Fruit fly (Drosophila melanogaster): ENCODE data around the gene Syt14.

Gene Syt14

DNA sequence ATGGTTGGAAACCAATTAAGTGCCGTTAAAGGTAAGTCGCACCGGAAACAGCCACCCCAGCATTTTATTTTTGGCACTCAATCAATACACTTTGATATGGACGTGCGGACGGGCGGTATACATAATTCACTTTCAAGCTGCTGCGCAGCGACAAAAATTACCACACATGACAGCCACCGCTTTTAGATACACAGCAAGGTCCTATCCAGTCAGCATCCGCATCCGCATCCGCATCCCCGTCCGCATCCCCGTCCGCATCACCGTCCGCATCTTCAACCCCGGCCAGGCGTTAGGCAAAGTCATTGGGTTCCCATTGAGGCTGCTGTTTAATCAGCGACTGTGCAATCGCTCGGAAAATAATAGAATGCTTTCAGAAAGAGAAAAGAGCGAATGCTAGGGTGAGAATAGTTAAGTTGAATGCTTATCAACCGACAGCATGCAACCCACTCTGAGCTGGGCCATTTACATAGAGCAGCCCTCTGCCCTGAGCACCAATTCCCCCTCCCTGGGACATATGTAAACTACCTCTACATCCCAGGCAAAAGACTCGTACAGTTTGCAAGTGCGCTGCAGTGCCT is 34.4 kb downstream of the Syt14 start:
- TF ChIP-seq dac (GFP tag; optimal IDR thresholded peaks at IDR 0.05) (no peak), CG31627 (GFP tag; optimal IDR thresholded peaks at IDR 0.05) (no peak), CG7368 (GFP tag; optimal IDR thresholded peaks at IDR 0.05) (no peak), CG8119 (GFP tag; IDR thresholded peaks at IDR 0.05) (no peak), Blimp-1 (GFP tag; optimal IDR thresholded peaks at IDR 0.05) (no peak), CG6792 (GFP tag; optimal IDR thresholded peaks at IDR 0.05) (no peak), Eip78C (GFP tag) (no peak), CG34406 (GFP tag; optimal IDR thresholded peaks at IDR 0.05) (no peak), Eip75B (GFP tag; optimal IDR thresholded peaks at IDR 0.05) (no peak), CG1621 (tag; optimal IDR thresholded peaks at IDR 0.05) (no peak), CG9139 (GFP tag; optimal IDR thresholded peaks at IDR 0.05) (no peak), Hr38 (GFP tag; optimal IDR thresholded peaks at IDR 0.05) (no peak), salr (GFP tag; optimal IDR thresholded peaks at IDR 0.05) (no peak)

DNA sequence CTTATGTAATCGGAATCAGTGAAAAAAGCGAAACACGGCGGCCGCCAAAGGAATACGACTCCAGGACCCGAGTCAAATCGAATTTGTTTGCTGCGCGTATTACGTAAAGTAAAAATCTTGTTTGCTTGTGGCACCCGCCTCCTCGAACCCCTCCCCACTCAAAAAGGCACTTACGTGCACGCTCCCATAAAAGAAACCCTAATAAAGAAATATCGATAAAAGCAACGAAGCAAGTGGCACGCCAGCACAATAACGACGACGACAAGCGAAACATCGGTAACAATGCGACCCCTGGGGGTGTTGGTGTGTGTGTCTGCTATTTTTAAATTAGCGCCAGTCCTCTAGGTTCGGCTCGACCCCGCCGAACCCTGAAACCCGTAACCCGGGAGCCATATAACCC is 36.7 kb downstream of the Syt14 start:
- TF ChIP-seq CG7368 (GFP tag; optimal IDR thresholded peaks at IDR 0.05) (no peak), CG8119 (GFP tag; IDR thresholded peaks at IDR 0.05) (no peak), Hr39 (GFP tag; optimal IDR thresholded peaks at IDR 0.05) (no peak), CG10631 (GFP tag; optimal IDR thresholded peaks at IDR 0.05) (no peak), fkh (GFP tag; optimal IDR thresholded peaks at IDR 0.05) (no peak), CG4318 (GFP tag; optimal IDR thresholded peaks at IDR 0.05) (no peak), CG3032 (tag; optimal IDR thresholded peaks at IDR 0.05) (no peak), Eip93F (GFP tag; optimal IDR thresholded peaks at IDR 0.05) (no peak), acj6 (GFP tag; optimal IDR thresholded peaks at IDR 0.05) (no peak), CG34406 (GFP tag; optimal IDR thresholded peaks at IDR 0.05) (no peak), CG10669 (GFP tag; optimal IDR thresholded peaks at IDR 0.05) (no peak), spab (GFP tag; optimal IDR thresholded peaks at IDR 0.05) (no peak), Eip78C (GFP tag) (no peak), CG8319 (GFP tag; optimal IDR thresholded peaks at IDR 0.05) (no peak), Sox15 (GFP tag; optimal IDR thresholded peaks at IDR 0.05) (no peak), topi (GFP tag; optimal IDR thresholded peaks at IDR 0.05) (no peak), CG32006 (GFP tag; optimal IDR thresholded peaks at IDR 0.05) (no peak)

DNA sequence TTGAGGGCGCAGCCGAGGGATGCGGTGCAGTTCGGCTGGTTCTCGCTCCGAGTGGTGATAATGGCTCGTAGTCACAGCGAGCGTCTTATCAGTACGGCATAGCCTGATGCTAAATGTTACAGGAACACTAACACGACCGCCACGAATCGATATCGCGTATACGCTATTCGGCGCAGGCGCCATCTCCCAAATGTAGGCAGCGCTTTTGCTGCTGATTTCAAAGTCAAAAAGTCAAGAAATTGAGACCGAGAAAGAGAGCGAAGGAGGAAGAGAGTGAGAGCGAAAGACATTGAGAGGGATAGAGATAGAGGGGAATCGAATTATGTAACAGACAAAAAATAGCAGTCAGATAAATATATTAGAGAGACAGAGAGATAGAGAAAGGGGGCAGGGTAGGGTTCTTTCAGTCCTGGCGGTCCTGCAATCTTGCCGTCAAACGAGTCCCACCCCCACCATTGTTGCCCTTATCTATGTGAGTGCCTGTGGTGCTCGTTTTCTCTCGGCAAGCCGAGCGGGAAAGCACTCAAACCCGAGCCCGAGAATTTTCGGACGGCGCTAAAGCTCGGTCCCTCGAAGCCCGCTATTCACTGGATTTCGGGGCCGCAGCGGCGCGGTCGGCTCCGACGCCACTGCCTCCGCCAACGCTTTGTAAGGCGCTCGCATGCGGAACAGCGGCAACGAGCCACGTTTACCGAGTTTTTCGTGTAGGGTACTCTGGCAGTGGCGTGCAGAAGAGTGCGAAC is 37.6 kb downstream of the Syt14 start:
- TF ChIP-seq lz (GFP tag; optimal IDR thresholded peaks at IDR 0.05): no peak
- no peak for TF ChIP-seq CG11762 (GFP tag; optimal IDR thresholded peaks at IDR 0.05; ENCODE audit: insufficient read depth)
- no peak for TF ChIP-seq CG3919 (GFP tag; optimal IDR thresholded peaks at IDR 0.05)
- no peak for TF ChIP-seq cyc (GFP tag; optimal IDR thresholded peaks at IDR 0.05)
- TF ChIP-seq Eip75B (GFP tag; optimal IDR thresholded peaks at IDR 0.05): no peak
- no peak for TF ChIP-seq Sox14 (GFP tag; optimal IDR thresholded peaks at IDR 0.05)
- no peak for TF ChIP-seq CG10631 (GFP tag; optimal IDR thresholded peaks at IDR 0.05)
- TF ChIP-seq achi (GFP tag; optimal IDR thresholded peaks at IDR 0.05): no peak
- TF ChIP-seq Hr39 (GFP tag; optimal IDR thresholded peaks at IDR 0.05): no peak
- TF ChIP-seq CG10669 (GFP tag; optimal IDR thresholded peaks at IDR 0.05): no peak
- TF ChIP-seq OdsH (GFP tag; optimal IDR thresholded peaks at IDR 0.05): no peak
- peak; percentile 39 for TF ChIP-seq Eip78C (GFP tag)
- TF ChIP-seq CG3032 (tag; optimal IDR thresholded peaks at IDR 0.05): no peak
- peak; percentile 21 for TF ChIP-seq vri (GFP tag; optimal IDR thresholded peaks at IDR 0.05)
- no peak for TF ChIP-seq Hr38 (GFP tag; optimal IDR thresholded peaks at IDR 0.05)
- no peak for TF ChIP-seq Hr4 (GFP tag; optimal IDR thresholded peaks at IDR 0.05)
- TF ChIP-seq esn (GFP tag; optimal IDR thresholded peaks at IDR 0.05): no peak
- no peak for TF ChIP-seq CG6163 (GFP tag; IDR thresholded peaks at IDR 0.05)
- TF ChIP-seq CG11294 (GFP tag; IDR thresholded peaks at IDR 0.05): no peak
- no peak for TF ChIP-seq acj6 (GFP tag; optimal IDR thresholded peaks at IDR 0.05)
- TF ChIP-seq Ets96B (tag; optimal IDR thresholded peaks at IDR 0.05): no peak
- TF ChIP-seq CG7368 (GFP tag; optimal IDR thresholded peaks at IDR 0.05): no peak
- 0 out of 3 replicates have a peak, but pooled peaks have one; percentile 8 for TF ChIP-seq eg (GFP tag; IDR thresholded peaks at IDR 0.05)
- peak; percentile 77 for TF ChIP-seq svp (GFP tag)
- TF ChIP-seq fd85E (GFP tag; optimal IDR thresholded peaks at IDR 0.05): no peak
- no peak for TF ChIP-seq Blimp-1 (GFP tag; optimal IDR thresholded peaks at IDR 0.05)
- TF ChIP-seq Ets21C (GFP tag; optimal IDR thresholded peaks at IDR 0.05): no peak
- TF ChIP-seq fd59A (GFP tag; optimal IDR thresholded peaks at IDR 0.05): no peak
- no peak for TF ChIP-seq Met (GFP tag; optimal IDR thresholded peaks at IDR 0.05)
